Worm (Caenorhabditis elegans): Measurements from ENCODE around the gene Y45F10B.9.

DNA sequence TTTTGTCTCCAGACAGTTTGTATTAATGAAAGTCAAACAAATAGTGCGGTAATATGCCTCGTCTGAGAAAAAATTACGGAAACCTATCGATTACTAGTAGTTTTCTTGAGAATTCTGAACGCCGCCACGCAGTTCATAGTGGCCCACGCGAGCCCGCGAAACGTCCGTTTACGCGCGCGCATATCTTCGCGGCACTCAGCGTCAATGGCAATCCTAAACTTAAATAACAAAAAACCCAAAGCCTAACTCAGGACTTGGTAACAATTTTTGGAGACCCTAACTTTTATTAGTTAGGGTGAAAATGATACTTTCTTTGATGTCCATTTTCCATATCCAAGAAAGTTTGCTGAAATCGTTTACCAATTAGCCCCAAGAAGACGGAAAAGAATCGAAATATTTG, 3.7 kb upstream of the Y45F10B.9 start:
- TF ChIP-seq bed-3 (GFP tag; optimal IDR thresholded peaks at IDR 0.05) (no peak), nhr-2 (tag; optimal IDR thresholded peaks at IDR 0.05) (no peak), lsy-2 (tag; optimal IDR thresholded peaks at IDR 0.05) (no peak), elt-3 (tag; optimal IDR thresholded peaks at IDR 0.05) (no peak), ces-1 (GFP tag; optimal IDR thresholded peaks at IDR 0.05) (no peak), nhr-28 (tag; optimal IDR thresholded peaks at IDR 0.05) (no peak), mep-1 (tag; optimal IDR thresholded peaks at IDR 0.05) (no peak), nhr-12 (tag; optimal IDR thresholded peaks at IDR 0.05) (no peak), nhr-76 (tag; optimal IDR thresholded peaks at IDR 0.05) (no peak), unc-120 (tag; optimal IDR thresholded peaks at IDR 0.05; ENCODE audit: poor library complexity, severe bottlenecking) (no peak), elt-1 (tag; optimal IDR thresholded peaks at IDR 0.05; ENCODE audit: borderline replicate concordance, insufficient read depth) (no peak)

All from whole organism, mixed stage, embryonic.